Worm (Caenorhabditis elegans) whole organism, young adult: ENCODE data around the gene R10E11.5.

Source experiments
- B0019.2 ChIP-seq: fragments of 200-800 bp; sonication (Bioruptor generic); conservative IDR thresholded peaks from 2 replicates; pipeline ENCODE4 v1.3.6; 2022; ENCODE audit warnings: missing genetic modification reagents, missing genetic modification characterization, missing compliant biosample characterization
- B0336.3 ChIP-seq: fragments of 200-800 bp; sonication (Bioruptor generic); IDR thresholded peaks from 2 replicates; pipeline ENCODE4 v1.3.6; 2022; ENCODE audit warnings: missing genetic modification characterization, missing compliant biosample characterization
- C06A6.2 ChIP-seq: fragments of 200-800 bp; sonication (Bioruptor generic); conservative IDR thresholded peaks from 2 replicates; pipeline ENCODE4 v1.3.6; 2022; ENCODE audit warnings: missing genetic modification characterization, missing compliant biosample characterization
- F10E7.11 ChIP-seq: sonication (generic microtip); optimal IDR thresholded peaks from 2 replicates; lab custom pipeline; 2017; ENCODE audit warnings: mild to moderate bottlenecking, missing genetic modification characterization, moderate library complexity, missing compliant biosample characterization
- F33H1.4 ChIP-seq: fragments of 200-800 bp; sonication (Bioruptor generic); IDR thresholded peaks from 2 replicates; pipeline ENCODE4 v1.3.6; 2022; ENCODE audit warnings: missing genetic modification reagents, missing genetic modification characterization, missing compliant biosample characterization
- F39B2.1 ChIP-seq: fragments of 200-800 bp; sonication (Bioruptor generic); IDR thresholded peaks from 2 replicates; pipeline ENCODE4 v1.3.6; 2022; ENCODE audit warnings: missing genetic modification reagents, missing genetic modification characterization, missing compliant biosample characterization
- F49E8.2 ChIP-seq: sonication (generic microtip); optimal IDR thresholded peaks from 3 replicates; lab custom pipeline; 2017; ENCODE audit warnings: missing genetic modification characterization, mild to moderate bottlenecking, missing compliant biosample characterization, antibody characterized with exemption, moderate library complexity; ENCODE audit not compliant: insufficient read depth
- F52B5.7 ChIP-seq: sonication (generic microtip); optimal IDR thresholded peaks from 2 replicates; lab custom pipeline; 2016; ENCODE audit warnings: mild to moderate bottlenecking, missing genetic modification characterization, missing compliant biosample characterization
- K12H6.12 ChIP-seq: fragments of 200-800 bp; sonication (Bioruptor generic); optimal IDR thresholded peaks from 2 replicates; lab custom pipeline; 2018; ENCODE audit warnings: mild to moderate bottlenecking, missing genetic modification characterization, missing compliant biosample characterization
- T07F8.4 ChIP-seq: sonication (generic microtip); optimal IDR thresholded peaks from 2 replicates; lab custom pipeline; 2016; ENCODE audit warnings: mild to moderate bottlenecking, missing genetic modification characterization, moderate library complexity, missing compliant biosample characterization
- T26A5.8 ChIP-seq: sonication (generic microtip); optimal IDR thresholded peaks from 2 replicates; lab custom pipeline; 2016; ENCODE audit warnings: missing genetic modification characterization, missing compliant biosample characterization
- aptf-3 ChIP-seq: fragments of 200-800 bp; sonication (Bioruptor generic); IDR thresholded peaks from 2 replicates; pipeline ENCODE4 v1.3.6; 2022; ENCODE audit warnings: missing genetic modification characterization, missing compliant biosample characterization
- attf-5 ChIP-seq: fragments of 200-800 bp; sonication (Bioruptor generic); optimal IDR thresholded peaks from 2 replicates; lab custom pipeline; 2018; ENCODE audit warnings: mild to moderate bottlenecking, missing genetic modification characterization, missing compliant biosample characterization
- attf-6 ChIP-seq: fragments of 200-800 bp; sonication (Bioruptor generic); IDR thresholded peaks from 2 replicates; pipeline ENCODE4 v1.3.6; 2022; ENCODE audit warnings: missing genetic modification reagents, missing genetic modification characterization, missing compliant biosample characterization
- bed-1 ChIP-seq: fragments of 200-800 bp; sonication (Bioruptor generic); IDR thresholded peaks from 2 replicates; pipeline ENCODE4 v1.3.6; 2022; ENCODE audit warnings: missing genetic modification reagents, missing genetic modification characterization, missing compliant biosample characterization
- bed-2 ChIP-seq: fragments of 200-800 bp; sonication (Bioruptor generic); IDR thresholded peaks from 2 replicates; pipeline ENCODE4 v1.3.6; 2022; ENCODE audit warnings: missing genetic modification reagents, missing genetic modification characterization, missing compliant biosample characterization
- cebp-1 ChIP-seq, 2 experiments: fragments of 200-800 bp in 1 of 2; sonication (Bioruptor generic) in 1 of 2; sonication (generic microtip) in 1 of 2; IDR thresholded peaks in 1 of 2; optimal IDR thresholded peaks in 1 of 2; 2 replicates each; pipeline versions ENCODE4 v1.3.6 to Lab custom; 2017 to 2022; ENCODE audit warnings: missing compliant biosample characterization in 2 of 2, missing genetic modification characterization in 2 of 2, mild to moderate bottlenecking in 1 of 2, missing genetic modification reagents in 1 of 2, moderate library complexity in 1 of 2
- ceh-100 ChIP-seq: fragments of 200-800 bp; sonication (Bioruptor generic); IDR thresholded peaks from 2 replicates; pipeline ENCODE4 v1.3.6; 2022; ENCODE audit warnings: missing genetic modification reagents, missing genetic modification characterization, missing compliant biosample characterization
- ceh-40 ChIP-seq: fragments of 200-800 bp; sonication (Bioruptor generic); IDR thresholded peaks from 2 replicates; pipeline ENCODE4 v1.3.6; 2022; ENCODE audit warnings: missing genetic modification characterization, missing compliant biosample characterization
- ceh-79 ChIP-seq: sonication (generic microtip); optimal IDR thresholded peaks from 2 replicates; lab custom pipeline; 2017; ENCODE audit warnings: mild to moderate bottlenecking, missing genetic modification characterization, missing compliant biosample characterization
- ceh-91 ChIP-seq: fragments of 200-800 bp; sonication (Bioruptor generic); IDR thresholded peaks from 2 replicates; pipeline ENCODE4 v1.3.6; 2022; ENCODE audit warnings: missing genetic modification reagents, missing genetic modification characterization, missing compliant biosample characterization
- dox-1 ChIP-seq: fragments of 200-800 bp; sonication (Bioruptor generic); IDR thresholded peaks from 2 replicates; pipeline ENCODE4 v1.3.6; 2022; ENCODE audit warnings: missing genetic modification reagents, missing genetic modification characterization, missing compliant biosample characterization
- efl-1 ChIP-seq: fragments of 150-350 bp; optimal IDR thresholded peaks from 2 replicates; lab custom pipeline; 2014; ENCODE audit warnings: missing biosample characterization, missing genetic modification reagents, missing genetic modification characterization
- him-1 ChIP-seq: sonication (generic microtip); optimal IDR thresholded peaks from 2 replicates; lab custom pipeline; 2016; ENCODE audit warnings: missing genotype, missing genetic modification reagents, missing genetic modification characterization, missing compliant biosample characterization
- hrde-1 ChIP-seq: sonication (generic microtip); optimal IDR thresholded peaks from 2 replicates; lab custom pipeline; 2016; ENCODE audit warnings: missing genetic modification characterization, mild to moderate bottlenecking, missing compliant biosample characterization, moderate library complexity, missing genotype, missing genetic modification reagents, borderline replicate concordance
- hsf-1 ChIP-seq: fragments of 200-800 bp; sonication (Bioruptor generic); IDR thresholded peaks from 2 replicates; pipeline ENCODE4 v1.3.6; 2022; ENCODE audit warnings: missing genetic modification reagents, missing genetic modification characterization, missing compliant biosample characterization
- let-607 ChIP-seq, 2 experiments: fragments of 200-800 bp in 1 of 2; sonication (Bioruptor generic) in 1 of 2; sonication (generic microtip) in 1 of 2; optimal IDR thresholded peaks; 2 replicates each; lab custom pipeline; 2016 to 2018; ENCODE audit warnings: mild to moderate bottlenecking in 2 of 2, missing compliant biosample characterization in 2 of 2, missing genetic modification characterization in 2 of 2, moderate library complexity in 2 of 2, missing genotype in 1 of 2
- lin-54 ChIP-seq: fragments of 200-800 bp; sonication (Bioruptor generic); optimal IDR thresholded peaks from 2 replicates; lab custom pipeline; 2018; ENCODE audit warnings: mild to moderate bottlenecking, missing genetic modification characterization, missing compliant biosample characterization
- lir-1 ChIP-seq: fragments of 200-800 bp; sonication (Bioruptor generic); conservative IDR thresholded peaks from 2 replicates; pipeline ENCODE4 v1.3.6; 2022; ENCODE audit warnings: missing genetic modification reagents, missing genetic modification characterization, missing compliant biosample characterization
- madf-10 ChIP-seq: sonication (generic microtip); optimal IDR thresholded peaks from 2 replicates; lab custom pipeline; 2016; ENCODE audit warnings: mild to moderate bottlenecking, missing genetic modification characterization, missing compliant biosample characterization
- mcd-1 ChIP-seq: fragments of 200-800 bp; sonication (Bioruptor generic); IDR thresholded peaks from 2 replicates; pipeline ENCODE4 v1.3.6; 2022; ENCODE audit warnings: missing genetic modification reagents, missing genetic modification characterization, missing compliant biosample characterization
- mes-4 ChIP-seq: sonication (generic microtip); optimal IDR thresholded peaks from 2 replicates; lab custom pipeline; 2016; ENCODE audit warnings: missing genotype, missing genetic modification characterization, missing compliant biosample characterization
- mxl-1 ChIP-seq: sonication (generic microtip); optimal IDR thresholded peaks from 2 replicates; lab custom pipeline; 2016; ENCODE audit warnings: missing genetic modification characterization, missing compliant biosample characterization
- nhr-120 ChIP-seq: fragments of 200-800 bp; sonication (Bioruptor generic); IDR thresholded peaks from 2 replicates; pipeline ENCODE4 v1.3.6; 2022; ENCODE audit warnings: missing genetic modification characterization, missing compliant biosample characterization
- nhr-179 ChIP-seq: sonication (generic microtip); optimal IDR thresholded peaks from 2 replicates; lab custom pipeline; 2016; ENCODE audit warnings: mild to moderate bottlenecking, missing genetic modification characterization, missing compliant biosample characterization
- nhr-27 ChIP-seq: fragments of 200-800 bp; sonication (Bioruptor generic); optimal IDR thresholded peaks from 2 replicates; lab custom pipeline; 2018; ENCODE audit warnings: mild to moderate bottlenecking, missing genetic modification characterization, moderate library complexity, missing compliant biosample characterization
- nhr-90 ChIP-seq: sonication (generic microtip); optimal IDR thresholded peaks from 2 replicates; lab custom pipeline; 2016; ENCODE audit warnings: missing genotype, mild to moderate bottlenecking, missing genetic modification characterization, missing compliant biosample characterization
- rcor-1 ChIP-seq: fragments of 200-800 bp; sonication (Bioruptor generic); IDR thresholded peaks from 2 replicates; pipeline ENCODE4 v1.3.6; 2022; ENCODE audit warnings: missing genetic modification reagents, missing genetic modification characterization, missing compliant biosample characterization
- repo-1 ChIP-seq: sonication (generic microtip); optimal IDR thresholded peaks from 2 replicates; lab custom pipeline; 2017; ENCODE audit warnings: mild to moderate bottlenecking, missing genetic modification characterization, missing compliant biosample characterization
- snpc-3.4 ChIP-seq: sonication (generic microtip); optimal IDR thresholded peaks from 2 replicates; lab custom pipeline; 2017; ENCODE audit warnings: missing genetic modification characterization, mild to moderate bottlenecking, missing compliant biosample characterization, antibody characterized with exemption, moderate library complexity, missing genotype, missing genetic modification reagents
- tbx-9 ChIP-seq: sonication (generic microtip); optimal IDR thresholded peaks from 2 replicates; lab custom pipeline; 2016; ENCODE audit warnings: borderline replicate concordance, missing genetic modification characterization, inconsistent platforms, missing compliant biosample characterization
- xnd-1 ChIP-seq: sonication (generic microtip); optimal IDR thresholded peaks from 2 replicates; lab custom pipeline; 2016; ENCODE audit warnings: missing genotype, missing genetic modification reagents, missing genetic modification characterization, missing compliant biosample characterization
- ztf-28 ChIP-seq: fragments of 200-800 bp; sonication (Bioruptor generic); IDR thresholded peaks from 2 replicates; pipeline ENCODE4 v1.3.6; 2022; ENCODE audit warnings: missing genetic modification reagents, missing genetic modification characterization, missing compliant biosample characterization

R10E11.5 gene

ce11 chrIII:9798478-9799157 lies 9.2 kb upstream of the R10E11.5 start, which contains the start of gene ZK632.2 (continued):
- TF ChIP-seq F52B5.7 (tag; lab: Kevin White, UChicago) (no peak), snpc-3.4 (tag; lab: Kevin White, UChicago) (peak; percentile 24), hrde-1 (peak; percentile 16), rcor-1 (no peak), hsf-1 (GFP tag; lab: Robert Waterston, UW) (peak; percentile 27; the same call in 1 of the 2 replicates), T07F8.4 (tag; lab: Kevin White, UChicago) (no peak), let-607 (tag; optimal IDR thresholded peaks at IDR 0.05; lab: Kevin White, UChicago) (no peak), lin-54 (peak; percentile 26), attf-6 (GFP tag; lab: Robert Waterston, UW) (no peak), F49E8.2 (tag; lab: Kevin White, UChicago) (peak; percentile 3), nhr-120 (GFP tag; lab: Robert Waterston, UW) (no peak), B0019.2 (GFP tag; lab: Robert Waterston, UW) (no peak)

DNA sequence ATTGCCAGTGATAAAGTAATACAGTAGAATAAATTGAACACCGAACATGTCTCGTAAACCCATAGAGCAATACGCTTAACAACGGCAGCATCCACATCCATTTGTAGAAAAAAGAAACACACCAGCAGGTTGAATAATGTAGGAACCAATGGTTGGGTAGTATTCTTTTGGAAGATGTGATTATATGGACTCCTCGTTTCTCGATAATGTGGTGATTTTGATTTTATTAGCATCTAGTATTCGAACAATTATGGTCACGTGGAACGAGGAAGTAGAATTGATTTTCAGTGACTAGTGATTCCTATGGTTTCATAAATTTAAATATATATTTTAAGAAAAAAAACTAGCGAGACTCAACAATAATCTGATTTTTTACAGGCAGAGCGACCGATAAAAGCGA lies 7.0 kb upstream of the R10E11.5 start, which contains the start of gene srxa-10:
srxa-10 (minus strand) TSS at position 101 of the 400 bp plus-strand sequence.
- TF ChIP-seq nhr-90 (tag; lab: Kevin White, UChicago) (no peak), ztf-28 (GFP tag; lab: Robert Waterston, UW) (no peak), F52B5.7 (tag; lab: Kevin White, UChicago) (no peak), C06A6.2 (GFP tag; lab: Robert Waterston, UW) (no peak), tbx-9 (tag; lab: Kevin White, UChicago) (no peak), bed-2 (GFP tag; lab: Robert Waterston, UW) (no peak), nhr-27 (no peak), ceh-100 (no peak), F39B2.1 (no peak), dox-1 (no peak), lir-1 (GFP tag; lab: Robert Waterston, UW) (no peak), mes-4 (tag; lab: Kevin White, UChicago) (no peak), ceh-79 (tag; lab: Kevin White, UChicago) (no peak), attf-6 (GFP tag; lab: Robert Waterston, UW) (no peak), madf-10 (tag; lab: Kevin White, UChicago) (no peak), mxl-1 (tag; lab: Kevin White, UChicago) (no peak)

DNA sequence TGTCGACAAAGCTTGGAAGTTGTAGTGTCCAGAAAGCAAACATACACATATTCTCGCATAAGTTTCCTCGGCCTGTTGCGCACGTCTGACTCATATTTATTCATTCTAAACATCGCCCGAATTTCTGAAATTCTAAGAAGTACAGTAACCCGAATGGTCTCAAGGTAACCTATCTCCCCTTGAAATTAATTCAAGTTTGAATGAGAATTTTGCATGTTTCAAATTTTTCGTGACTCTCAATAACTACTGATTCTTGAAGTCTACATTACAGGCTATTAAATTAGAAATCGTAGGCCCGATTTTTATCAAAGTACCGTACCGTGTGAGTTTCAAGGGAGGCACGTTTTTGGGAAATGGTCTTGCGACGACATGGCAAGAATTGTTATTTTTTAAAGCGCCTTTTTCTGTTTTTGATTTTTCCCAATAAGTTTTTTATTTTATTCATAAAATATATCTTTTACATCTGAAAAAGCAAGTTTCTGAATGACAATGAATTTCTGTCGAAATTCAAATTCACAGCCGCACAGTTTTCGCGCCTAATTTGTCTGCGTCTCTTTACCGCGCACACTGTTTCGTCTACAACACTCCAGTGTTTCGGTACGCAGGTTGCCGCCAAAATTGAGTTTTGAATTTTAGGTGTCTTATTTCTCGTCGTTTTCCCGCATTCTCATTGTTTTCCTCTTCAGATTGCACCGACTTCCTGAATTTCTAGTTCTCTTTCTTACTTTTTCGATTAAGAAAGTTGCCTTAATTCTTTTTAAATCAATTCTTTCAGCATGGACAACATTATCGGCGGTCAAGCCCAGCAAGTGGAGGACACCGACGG lies 4.3 kb upstream of the R10E11.5 start, which contains the start of the genes R10E11.9 and mcm-6:
R10E11.9 (minus strand) TSS at position 51 of the 826 bp plus-strand sequence.
mcm-6 (plus strand) TSS at position 776 of the 826 bp plus-strand sequence.
- TF ChIP-seq ceh-91 (GFP tag; lab: Robert Waterston, UW) (peak; percentile 72), K12H6.12 (tag; lab: Kevin White, UChicago) (no peak), mcd-1 (GFP tag; lab: Robert Waterston, UW) (peak; percentile 13; the same call in 1 of the 2 replicates), mxl-1 (tag; lab: Kevin White, UChicago) (no peak), xnd-1 (tag; lab: Kevin White, UChicago) (peak; percentile 81), cebp-1 (GFP tag; IDR thresholded peaks at IDR 0.05; lab: Robert Waterston, UW) (no peak), cebp-1 (tag; optimal IDR thresholded peaks at IDR 0.05; lab: Kevin White, UChicago) (no peak), B0336.3 (GFP tag; lab: Robert Waterston, UW) (0 out of 2 replicates have a peak, but pooled peaks have one; percentile 15), repo-1 (no peak), rcor-1 (0 out of 2 replicates have a peak, but pooled peaks have one; percentile 19), T26A5.8 (tag; lab: Kevin White, UChicago) (no peak), efl-1 (GFP tag; lab: Kevin White, UChicago) (peak; percentile 87), bed-1 (GFP tag; lab: Robert Waterston, UW) (no peak), aptf-3 (GFP tag; lab: Robert Waterston, UW) (no peak), nhr-179 (no peak), him-1 (tag; lab: Kevin White, UChicago) (peak; percentile 52), attf-5 (GFP tag; lab: Kevin White, UChicago) (peak; percentile 0), snpc-3.4 (tag; lab: Kevin White, UChicago) (peak; percentile 66), F10E7.11 (tag; lab: Kevin White, UChicago) (no peak), ceh-40 (GFP tag; lab: Robert Waterston, UW) (no peak), F33H1.4 (peak; percentile 86)
